Worm (Caenorhabditis elegans) whole organism, L1 larva: Measurements from ENCODE around the gene F40B5.2.
A peak's percentile ranks its signal among the peaks of the same experiment; 100 is the strongest.

Source experiments
- C04F5.9 ChIP-seq: sonication (generic microtip); optimal IDR thresholded peaks from 2 replicates; lab custom pipeline; 2016; ENCODE audit warnings: missing genetic modification characterization, missing compliant biosample characterization
- C34B4.2 ChIP-seq: sonication (generic microtip); optimal IDR thresholded peaks from 2 replicates; lab custom pipeline; 2017; ENCODE audit warnings: mild to moderate bottlenecking, missing genetic modification characterization, missing compliant biosample characterization
- F16B12.6 ChIP-seq: fragments of 150-350 bp; optimal IDR thresholded peaks from 2 replicates; lab custom pipeline; 2014; ENCODE audit warnings: missing biosample characterization, missing genetic modification characterization
- aly-2 ChIP-seq: fragments of 150-350 bp; optimal IDR thresholded peaks from 2 replicates; lab custom pipeline; 2014; ENCODE audit warnings: missing biosample characterization, missing genetic modification characterization
- ama-1 ChIP-seq: fragments of 150-350 bp; optimal IDR thresholded peaks from 2 replicates; lab custom pipeline; 2014
- ceh-63 ChIP-seq: fragments of 200-800 bp; sonication (Bioruptor generic); optimal IDR thresholded peaks from 2 replicates; lab custom pipeline; 2018; ENCODE audit warnings: mild to moderate bottlenecking, missing genetic modification characterization, missing compliant biosample characterization
- ceh-8 ChIP-seq: fragments of 200-800 bp; sonication (Bioruptor generic); optimal IDR thresholded peaks from 2 replicates; lab custom pipeline; 2018; ENCODE audit warnings: mild to moderate bottlenecking, missing genetic modification characterization, moderate library complexity, missing compliant biosample characterization
- ceh-88 ChIP-seq: fragments of 200-800 bp; sonication (Bioruptor generic); IDR thresholded peaks from 2 replicates; pipeline ENCODE4 v1.3.6; 2022; ENCODE audit warnings: missing genetic modification characterization, missing compliant biosample characterization
- ces-1 ChIP-seq: fragments of 150-350 bp; optimal IDR thresholded peaks from 2 replicates; lab custom pipeline; 2014; ENCODE audit warnings: missing biosample characterization, missing genetic modification reagents, missing genetic modification characterization
- dpl-1 ChIP-seq, 3 experiments: fragments of 150-350 bp in 2 of 3; sonication (generic microtip) in 1 of 3; optimal IDR thresholded peaks; 2 replicates each; lab custom pipeline; 2014 to 2017; ENCODE audit warnings: missing biosample characterization in 3 of 3, missing genetic modification characterization in 3 of 3, missing genetic modification reagents in 3 of 3
- dsc-1 ChIP-seq: sonication (generic microtip); optimal IDR thresholded peaks from 2 replicates; lab custom pipeline; 2016; ENCODE audit warnings: mild to moderate bottlenecking, missing genetic modification characterization, missing compliant biosample characterization
- egl-27 ChIP-seq, 2 experiments: fragments of 150-350 bp in 1 of 2; sonication (generic microtip); optimal IDR thresholded peaks; 3 replicates each; lab custom pipeline; 2017 to 2018; ENCODE audit warnings: missing biosample characterization in 2 of 2, missing genetic modification characterization in 2 of 2, missing genetic modification reagents in 2 of 2
- fkh-10 ChIP-seq: sonication (generic microtip); optimal IDR thresholded peaks from 2 replicates; lab custom pipeline; 2017; ENCODE audit warnings: missing biosample characterization, missing genetic modification reagents, missing genetic modification characterization
- fkh-4 ChIP-seq: sonication (generic microtip); optimal IDR thresholded peaks from 2 replicates; lab custom pipeline; 2016; ENCODE audit warnings: missing compliant biosample characterization, missing genetic modification characterization, borderline replicate concordance
- fkh-8 ChIP-seq: sonication (generic microtip); optimal IDR thresholded peaks from 2 replicates; lab custom pipeline; 2016; ENCODE audit warnings: mild to moderate bottlenecking, missing genetic modification characterization, missing compliant biosample characterization
- fos-1 ChIP-seq: fragments of 150-350 bp; optimal IDR thresholded peaks from 2 replicates; lab custom pipeline; 2014; ENCODE audit warnings: missing biosample characterization, missing genetic modification characterization
- grh-1 ChIP-seq: fragments of 200-800 bp; sonication (Bioruptor generic); IDR thresholded peaks from 2 replicates; pipeline ENCODE4 v1.3.6; 2022; ENCODE audit warnings: missing genetic modification reagents, missing genetic modification characterization, missing compliant biosample characterization
- hlh-17 ChIP-seq: fragments of 200-800 bp; sonication (Bioruptor generic); optimal IDR thresholded peaks from 2 replicates; lab custom pipeline; 2018; ENCODE audit warnings: missing genetic modification characterization, mild to moderate bottlenecking, missing compliant biosample characterization, moderate library complexity, borderline replicate concordance
- hlh-4 ChIP-seq: sonication (generic microtip); optimal IDR thresholded peaks from 2 replicates; lab custom pipeline; 2016; ENCODE audit warnings: mild to moderate bottlenecking, missing genetic modification characterization, missing compliant biosample characterization
- hpl-2 ChIP-seq: fragments of 150-350 bp; optimal IDR thresholded peaks from 2 replicates; lab custom pipeline; 2014; ENCODE audit warnings: missing biosample characterization, missing genetic modification reagents, missing genetic modification characterization
- isw-1 ChIP-seq: fragments of 200-800 bp; sonication (Bioruptor generic); IDR thresholded peaks from 2 replicates; pipeline ENCODE4 v1.3.6; 2022; ENCODE audit warnings: missing genetic modification characterization, missing compliant biosample characterization
- jun-1 ChIP-seq: fragments of 150-350 bp; optimal IDR thresholded peaks from 2 replicates; lab custom pipeline; 2014; ENCODE audit warnings: missing biosample characterization, missing genetic modification reagents, missing genetic modification characterization
- lin-13 ChIP-seq: fragments of 150-350 bp; optimal IDR thresholded peaks from 2 replicates; lab custom pipeline; 2014; ENCODE audit warnings: missing biosample characterization, missing genetic modification reagents, missing genetic modification characterization
- lin-14 ChIP-seq: fragments of 200-800 bp; sonication (Bioruptor generic); optimal IDR thresholded peaks from 2 replicates; lab custom pipeline; 2018; ENCODE audit warnings: mild to moderate bottlenecking, missing genetic modification characterization, moderate library complexity, missing compliant biosample characterization
- lin-15B ChIP-seq: fragments of 150-350 bp; sonication (generic microtip); optimal IDR thresholded peaks from 3 replicates; lab custom pipeline; 2014; ENCODE audit warnings: missing biosample characterization, missing genetic modification characterization
- lin-35 ChIP-seq, 2 experiments: fragments of 150-350 bp; optimal IDR thresholded peaks; 2 replicates each; lab custom pipeline; 2014; ENCODE audit warnings: missing biosample characterization in 2 of 2, missing genetic modification characterization in 2 of 2, missing genetic modification reagents in 2 of 2
- lir-3 ChIP-seq: sonication (generic microtip); optimal IDR thresholded peaks from 2 replicates; lab custom pipeline; 2016; ENCODE audit warnings: mild to moderate bottlenecking, missing genetic modification characterization, moderate library complexity, missing compliant biosample characterization; ENCODE audit not compliant: poor library complexity
- lsy-2 ChIP-seq, 2 experiments: fragments of 150-350 bp; optimal IDR thresholded peaks; 2 replicates each; lab custom pipeline; 2014; ENCODE audit warnings: missing biosample characterization in 2 of 2, missing genetic modification characterization in 2 of 2
- mab-9 ChIP-seq: fragments of 200-800 bp; sonication (Bioruptor generic); IDR thresholded peaks from 2 replicates; pipeline ENCODE4 v1.3.6; 2022; ENCODE audit warnings: missing genetic modification reagents, missing genetic modification characterization, missing compliant biosample characterization
- mef-2 ChIP-seq: fragments of 150-350 bp; optimal IDR thresholded peaks from 2 replicates; lab custom pipeline; 2014; ENCODE audit warnings: missing biosample characterization, missing genetic modification characterization
- mep-1 ChIP-seq: fragments of 150-350 bp; optimal IDR thresholded peaks from 2 replicates; lab custom pipeline; 2014; ENCODE audit warnings: missing biosample characterization, missing genetic modification characterization
- nhr-12 ChIP-seq: sonication (generic microtip); optimal IDR thresholded peaks from 2 replicates; lab custom pipeline; 2017; ENCODE audit warnings: missing biosample characterization, missing genetic modification characterization
- nhr-19 ChIP-seq: fragments of 200-800 bp; sonication (Bioruptor generic); conservative IDR thresholded peaks from 2 replicates; pipeline ENCODE4 v1.3.6; 2022; ENCODE audit warnings: missing genetic modification characterization, missing compliant biosample characterization
- nhr-47 ChIP-seq: sonication (generic microtip); optimal IDR thresholded peaks from 2 replicates; lab custom pipeline; 2016; ENCODE audit warnings: mild to moderate bottlenecking, missing genetic modification characterization, moderate library complexity, missing compliant biosample characterization
- nhr-71 ChIP-seq: sonication (generic microtip); optimal IDR thresholded peaks from 2 replicates; lab custom pipeline; 2016; ENCODE audit warnings: mild to moderate bottlenecking, missing genetic modification characterization, moderate library complexity, missing compliant biosample characterization
- nhr-84 ChIP-seq: sonication (generic microtip); optimal IDR thresholded peaks from 2 replicates; lab custom pipeline; 2017; ENCODE audit warnings: missing biosample characterization, missing genetic modification characterization
- nhr-85 ChIP-seq: sonication (generic microtip); peaks from one replicate; lab custom pipeline; 2016; ENCODE audit warnings: missing genetic modification characterization, inconsistent platforms, missing compliant biosample characterization
- nhr-90 ChIP-seq: sonication (generic microtip); optimal IDR thresholded peaks from 2 replicates; lab custom pipeline; 2016; ENCODE audit warnings: mild to moderate bottlenecking, missing genetic modification characterization, missing compliant biosample characterization; ENCODE audit not compliant: poor library complexity
- pax-3 ChIP-seq: fragments of 200-800 bp; sonication (Bioruptor generic); optimal IDR thresholded peaks from 2 replicates; lab custom pipeline; 2018; ENCODE audit warnings: mild to moderate bottlenecking, missing genetic modification characterization, moderate library complexity, missing compliant biosample characterization
- rnt-1 ChIP-seq: sonication (generic microtip); optimal IDR thresholded peaks from 2 replicates; lab custom pipeline; 2016; ENCODE audit warnings: mild to moderate bottlenecking, missing genetic modification characterization, moderate library complexity, missing compliant biosample characterization
- snpc-4 ChIP-seq: fragments of 150-350 bp; optimal IDR thresholded peaks from 2 replicates; lab custom pipeline; 2014; ENCODE audit warnings: missing biosample characterization, missing genetic modification characterization
- snu-23 ChIP-seq: sonication (generic microtip); optimal IDR thresholded peaks from 2 replicates; lab custom pipeline; 2016; ENCODE audit warnings: missing genetic modification characterization, missing compliant biosample characterization
- sup-37 ChIP-seq: fragments of 200-800 bp; sonication (Bioruptor generic); optimal IDR thresholded peaks from 2 replicates; lab custom pipeline; 2018; ENCODE audit warnings: mild to moderate bottlenecking, missing genetic modification characterization, missing compliant biosample characterization
- swsn-7 ChIP-seq: sonication (generic microtip); optimal IDR thresholded peaks from 2 replicates; lab custom pipeline; 2016; ENCODE audit warnings: missing genetic modification characterization, missing compliant biosample characterization
- tbx-2 ChIP-seq: sonication (generic microtip); optimal IDR thresholded peaks from 2 replicates; lab custom pipeline; 2016; ENCODE audit warnings: missing genetic modification characterization, missing compliant biosample characterization
- unc-86 ChIP-seq: sonication (generic microtip); optimal IDR thresholded peaks from 2 replicates; lab custom pipeline; 2016; ENCODE audit warnings: missing genetic modification characterization, missing compliant biosample characterization
- unc-98 ChIP-seq: fragments of 200-800 bp; sonication (Bioruptor generic); IDR thresholded peaks from 2 replicates; pipeline ENCODE4 v1.3.6; 2022; ENCODE audit warnings: missing genetic modification characterization, missing compliant biosample characterization
- xbp-1 ChIP-seq: sonication (generic microtip); optimal IDR thresholded peaks from 2 replicates; lab custom pipeline; 2016; ENCODE audit warnings: missing genetic modification characterization, missing compliant biosample characterization
- zag-1 ChIP-seq: fragments of 150-350 bp; optimal IDR thresholded peaks from 2 replicates; lab custom pipeline; 2014; ENCODE audit warnings: missing biosample characterization, missing genetic modification characterization

F40B5.2 gene

ce11 chrX:8368210-8368609 is 557 bp downstream of the F40B5.2 start (continued):
- TF ChIP-seq dpl-1 (GFP tag; optimal IDR thresholded peaks at IDR 0.05; lab: Kevin White, UChicago) (peak; percentile 59 to 73 (median 62)), dsc-1 (tag; lab: Kevin White, UChicago) (peak; percentile 70), nhr-12 (tag; lab: Kevin White, UChicago) (no peak), lin-14 (GFP tag; lab: Kevin White, UChicago) (peak; percentile 93), mef-2 (tag; lab: Kevin White, UChicago) (no peak), fkh-4 (no peak), tbx-2 (tag; lab: Kevin White, UChicago) (peak; percentile 89), ceh-88 (GFP tag; lab: Robert Waterston, UW) (0 out of 2 replicates have a peak, but pooled peaks have one; percentile 27), ama-1 (lab: Kevin White, UChicago) (no peak), aly-2 (tag; lab: Kevin White, UChicago) (no peak), grh-1 (GFP tag; lab: Robert Waterston, UW) (no peak)

- TF ChIP-seq egl-27 (tag; optimal IDR thresholded peaks at IDR 0.05; lab: Kevin White, UChicago) (no peak), mab-9 (GFP tag; lab: Robert Waterston, UW) (no peak), hpl-2 (GFP tag; lab: Kevin White, UChicago) (no peak), F16B12.6 (tag; lab: Kevin White, UChicago) (no peak), ces-1 (GFP tag; lab: Kevin White, UChicago) (no peak), swsn-7 (no peak), lin-15B (tag; lab: Kevin White, UChicago) (no peak), jun-1 (tag; lab: Kevin White, UChicago) (no peak), hlh-17 (no peak), nhr-84 (no peak), hlh-4 (tag; lab: Kevin White, UChicago) (no peak), ceh-8 (GFP tag; lab: Kevin White, UChicago) (no peak), fos-1 (no peak), aly-2 (tag; lab: Kevin White, UChicago) (no peak)
These were observed 4.3 kb downstream of the F40B5.2 start, which contains the start of gene nep-15 for ce11 chrX:8371906-8372305. Gene nep-15, plus strand, starts transcription at chrX:8372206.

ce11 chrX:8378312-8378711 is 10.7 kb downstream of the F40B5.2 start, which contains the start of gene tbc-18:
Gene tbc-18, plus strand, starts transcription at chrX:8378557.
- TF ChIP-seq isw-1 (GFP tag; lab: Robert Waterston, UW) (peak; percentile 18; the same call in 1 of the 2 replicates), mep-1 (tag; lab: Kevin White, UChicago) (peak; percentile 9), C04F5.9 (tag; lab: Kevin White, UChicago) (no peak), mef-2 (tag; lab: Kevin White, UChicago) (no peak), mab-9 (GFP tag; lab: Robert Waterston, UW) (no peak), lin-35 (GFP tag; optimal IDR thresholded peaks at IDR 0.05; lab: Kevin White, UChicago) (peak in 1 of 2 experiments; percentile 10), unc-98 (GFP tag; lab: Robert Waterston, UW) (no peak), lin-13 (no peak), lin-15B (tag; lab: Kevin White, UChicago) (no peak), fkh-10 (GFP tag; lab: Kevin White, UChicago) (peak; percentile 54), pax-3 (peak; percentile 55), ceh-63 (GFP tag; lab: Kevin White, UChicago) (no peak), snu-23 (GFP tag; lab: Kevin White, UChicago) (peak; percentile 47), rnt-1 (tag; lab: Kevin White, UChicago) (no peak), xbp-1 (tag; lab: Kevin White, UChicago) (peak; percentile 32), lir-3 (tag; lab: Kevin White, UChicago) (no peak), unc-86 (tag; lab: Kevin White, UChicago) (peak; percentile 54), lsy-2 (tag; optimal IDR thresholded peaks at IDR 0.05; lab: Kevin White, UChicago) (peak in 1 of 2 experiments; percentile 46), zag-1 (tag; lab: Kevin White, UChicago) (no peak), nhr-71 (tag; lab: Kevin White, UChicago) (peak; percentile 66), hpl-2 (GFP tag; lab: Kevin White, UChicago) (no peak), nhr-90 (tag; lab: Kevin White, UChicago) (no peak), dsc-1 (tag; lab: Kevin White, UChicago) (peak; percentile 62), nhr-19 (GFP tag; lab: Robert Waterston, UW) (no peak), grh-1 (GFP tag; lab: Robert Waterston, UW) (no peak), ama-1 (lab: Kevin White, UChicago) (no peak), swsn-7 (peak; percentile 45), C34B4.2 (no peak), snpc-4 (tag; lab: Kevin White, UChicago) (no peak), sup-37 (GFP tag; lab: Kevin White, UChicago) (no peak), nhr-47 (tag; lab: Kevin White, UChicago) (peak; percentile 57), fkh-8 (peak; percentile 87), nhr-85 (tag; lab: Kevin White, UChicago) (no peak)
